Worm (Caenorhabditis elegans) whole organism, young adult: ENCODE results near the gene fbxc-20.
A peak's percentile ranks its signal among the peaks of the same experiment; 100 is the strongest.

ENCODE experiments used
- B0035.1 ChIP-seq: sonication (generic microtip); optimal IDR thresholded peaks from 2 replicates; lab custom pipeline; 2016; ENCODE audit warnings: missing genetic modification characterization, mild to moderate bottlenecking, missing compliant biosample characterization, missing genotype, missing genetic modification reagents
- B0261.1 ChIP-seq: sonication (generic microtip); optimal IDR thresholded peaks from 2 replicates; lab custom pipeline; 2016; ENCODE audit warnings: mild to moderate bottlenecking, missing genetic modification characterization, moderate library complexity, missing compliant biosample characterization
- F37B4.10 ChIP-seq: fragments of 200-800 bp; sonication (Bioruptor generic); IDR thresholded peaks from 2 replicates; pipeline ENCODE4 v1.3.6; 2022; ENCODE audit warnings: missing genetic modification characterization, missing compliant biosample characterization
- F55B11.4 ChIP-seq: sonication (generic microtip); optimal IDR thresholded peaks from 2 replicates; lab custom pipeline; 2016; ENCODE audit warnings: missing compliant biosample characterization, missing genetic modification characterization, borderline replicate concordance; ENCODE audit not compliant: insufficient read depth
- K12H6.12 ChIP-seq: fragments of 200-800 bp; sonication (Bioruptor generic); optimal IDR thresholded peaks from 2 replicates; lab custom pipeline; 2018; ENCODE audit warnings: mild to moderate bottlenecking, missing genetic modification characterization, missing compliant biosample characterization
- T26A5.8 ChIP-seq: sonication (generic microtip); optimal IDR thresholded peaks from 2 replicates; lab custom pipeline; 2016; ENCODE audit warnings: missing genetic modification characterization, missing compliant biosample characterization
- Y56A3A.18 ChIP-seq: fragments of 200-800 bp; sonication (Bioruptor generic); IDR thresholded peaks from 2 replicates; pipeline ENCODE4 v1.3.6; 2022; ENCODE audit warnings: missing genetic modification reagents, missing genetic modification characterization, missing compliant biosample characterization
- aptf-3 ChIP-seq: fragments of 200-800 bp; sonication (Bioruptor generic); IDR thresholded peaks from 2 replicates; pipeline ENCODE4 v1.3.6; 2022; ENCODE audit warnings: missing genetic modification characterization, missing compliant biosample characterization
- ceh-91 ChIP-seq: fragments of 200-800 bp; sonication (Bioruptor generic); IDR thresholded peaks from 2 replicates; pipeline ENCODE4 v1.3.6; 2022; ENCODE audit warnings: missing genetic modification reagents, missing genetic modification characterization, missing compliant biosample characterization
- dox-1 ChIP-seq: fragments of 200-800 bp; sonication (Bioruptor generic); IDR thresholded peaks from 2 replicates; pipeline ENCODE4 v1.3.6; 2022; ENCODE audit warnings: missing genetic modification reagents, missing genetic modification characterization, missing compliant biosample characterization
- efl-1 ChIP-seq: fragments of 150-350 bp; optimal IDR thresholded peaks from 2 replicates; lab custom pipeline; 2014; ENCODE audit warnings: missing biosample characterization, missing genetic modification reagents, missing genetic modification characterization
- ekl-4 ChIP-seq: fragments of 200-800 bp; sonication (Bioruptor generic); IDR thresholded peaks from 2 replicates; pipeline ENCODE4 v1.3.6; 2022; ENCODE audit warnings: missing genetic modification reagents, missing genetic modification characterization, missing compliant biosample characterization
- ets-4 ChIP-seq: fragments of 200-800 bp; sonication (Bioruptor generic); optimal IDR thresholded peaks from 2 replicates; lab custom pipeline; 2018; ENCODE audit warnings: mild to moderate bottlenecking, missing genetic modification characterization, missing compliant biosample characterization
- hmg-1.2 ChIP-seq: fragments of 200-800 bp; sonication (Bioruptor generic); IDR thresholded peaks from 2 replicates; pipeline ENCODE4 v1.3.6; 2022; ENCODE audit warnings: missing genetic modification reagents, missing genetic modification characterization, missing compliant biosample characterization
- hmg-20 ChIP-seq: fragments of 200-800 bp; sonication (Bioruptor generic); IDR thresholded peaks from 2 replicates; pipeline ENCODE4 v1.3.6; 2022; ENCODE audit warnings: missing genetic modification reagents, missing genetic modification characterization, missing compliant biosample characterization
- let-526 ChIP-seq: fragments of 200-800 bp; sonication (Bioruptor generic); IDR thresholded peaks from 2 replicates; pipeline ENCODE4 v1.3.6; 2022; ENCODE audit warnings: missing genetic modification reagents, missing genetic modification characterization, missing compliant biosample characterization
- lin-35 ChIP-seq, 3 experiments: fragments of 150-350 bp in 2 of 3; sonication (generic microtip) in 1 of 3; optimal IDR thresholded peaks; 2 replicates each; lab custom pipeline; 2014 to 2018; ENCODE audit warnings: missing biosample characterization in 3 of 3, missing genetic modification characterization in 3 of 3, missing genetic modification reagents in 3 of 3
- lin-40 ChIP-seq: sonication (generic microtip); optimal IDR thresholded peaks from 2 replicates; lab custom pipeline; 2016; ENCODE audit warnings: missing genetic modification characterization, mild to moderate bottlenecking, missing compliant biosample characterization, missing genotype, missing genetic modification reagents
- lin-54 ChIP-seq: fragments of 200-800 bp; sonication (Bioruptor generic); optimal IDR thresholded peaks from 2 replicates; lab custom pipeline; 2018; ENCODE audit warnings: mild to moderate bottlenecking, missing genetic modification characterization, missing compliant biosample characterization
- lsy-27 ChIP-seq: sonication (generic microtip); optimal IDR thresholded peaks from 2 replicates; lab custom pipeline; 2017; ENCODE audit warnings: missing genetic modification characterization, mild to moderate bottlenecking, missing compliant biosample characterization, antibody characterized with exemption, missing genotype, borderline replicate concordance; ENCODE audit not compliant: insufficient read depth
- mxl-1 ChIP-seq: sonication (generic microtip); optimal IDR thresholded peaks from 2 replicates; lab custom pipeline; 2016; ENCODE audit warnings: missing genetic modification characterization, missing compliant biosample characterization
- nhr-120 ChIP-seq: fragments of 200-800 bp; sonication (Bioruptor generic); IDR thresholded peaks from 2 replicates; pipeline ENCODE4 v1.3.6; 2022; ENCODE audit warnings: missing genetic modification characterization, missing compliant biosample characterization
- nhr-80 ChIP-seq: sonication (generic microtip); optimal IDR thresholded peaks from 2 replicates; lab custom pipeline; 2016; ENCODE audit warnings: missing genetic modification characterization, missing compliant biosample characterization
- pha-4 ChIP-seq: fragments of 150-350 bp; sonication (generic microtip); optimal IDR thresholded peaks from 2 replicates; lab custom pipeline; 2014; ENCODE audit warnings: missing biosample characterization, missing genetic modification reagents, missing genetic modification characterization
- rpc-1 ChIP-seq, 2 experiments: fragments of 150-350 bp in 1 of 2; sonication (generic microtip) in 1 of 2; optimal IDR thresholded peaks; 2 replicates each; lab custom pipeline; 2014 to 2018; ENCODE audit warnings: missing biosample characterization in 1 of 2, missing genetic modification characterization in 1 of 2, missing genetic modification reagents in 1 of 2, missing genotype in 1 of 2
- sdz-38 ChIP-seq: sonication (generic microtip); optimal IDR thresholded peaks from 2 replicates; lab custom pipeline; 2016; ENCODE audit warnings: missing genotype, missing genetic modification characterization, missing compliant biosample characterization
- snpc-3.4 ChIP-seq: sonication (generic microtip); optimal IDR thresholded peaks from 2 replicates; lab custom pipeline; 2017; ENCODE audit warnings: missing genetic modification characterization, mild to moderate bottlenecking, missing compliant biosample characterization, antibody characterized with exemption, moderate library complexity, missing genotype, missing genetic modification reagents
- somi-1 ChIP-seq: fragments of 200-800 bp; sonication (Bioruptor generic); optimal IDR thresholded peaks from 2 replicates; lab custom pipeline; 2018; ENCODE audit warnings: mild to moderate bottlenecking, missing genetic modification characterization, missing compliant biosample characterization
- tlf-1 ChIP-seq: fragments of 200-800 bp; sonication (Bioruptor generic); optimal IDR thresholded peaks from 2 replicates; lab custom pipeline; 2018; ENCODE audit warnings: mild to moderate bottlenecking, missing genetic modification characterization, missing compliant biosample characterization
- zfh-2 ChIP-seq: fragments of 200-800 bp; sonication (Bioruptor generic); conservative IDR thresholded peaks from 2 replicates; pipeline ENCODE4 v1.3.6; 2022; ENCODE audit warnings: missing genetic modification reagents, missing genetic modification characterization, missing compliant biosample characterization
- ztf-22 ChIP-seq: fragments of 200-800 bp; sonication (Bioruptor generic); optimal IDR thresholded peaks from 2 replicates; lab custom pipeline; 2018; ENCODE audit warnings: mild to moderate bottlenecking, missing genetic modification characterization, moderate library complexity, missing compliant biosample characterization
- ztf-25 ChIP-seq: fragments of 200-800 bp; sonication (Bioruptor generic); IDR thresholded peaks from 2 replicates; pipeline ENCODE4 v1.3.6; 2022; ENCODE audit warnings: missing genetic modification reagents, missing genetic modification characterization, missing compliant biosample characterization
- ztf-6 ChIP-seq: fragments of 200-800 bp; sonication (Bioruptor generic); IDR thresholded peaks from 2 replicates; pipeline ENCODE4 v1.3.6; 2022; ENCODE audit warnings: missing genetic modification reagents, missing genetic modification characterization, missing compliant biosample characterization

fbxc-20 gene

ce11 chrII:2435566-2435965 is 16.6 kb downstream of the fbxc-20 start:
- TF ChIP-seq rpc-1 (optimal IDR thresholded peaks at IDR 0.05; lab: Kevin White, UChicago) (no peak), rpc-1 (tag; optimal IDR thresholded peaks at IDR 0.05; lab: Kevin White, UChicago) (no peak), efl-1 (GFP tag; lab: Kevin White, UChicago) (no peak), ztf-22 (GFP tag; lab: Kevin White, UChicago) (no peak), ekl-4 (GFP tag; lab: Robert Waterston, UW) (no peak)

- TF ChIP-seq lsy-27 (tag; lab: Kevin White, UChicago) (no peak), hmg-1.2 (GFP tag; lab: Robert Waterston, UW) (peak; percentile 85)
Measured at ce11 chrII:2436757-2437156, 17.8 kb downstream of the fbxc-20 start.

- TF ChIP-seq pha-4 = no peak
Measured at ce11 chrII:2438180-2438579, 19.2 kb downstream of the fbxc-20 start.

ce11 chrII:2438944-2439343 is 20.0 kb downstream of the fbxc-20 start:
- TF ChIP-seq ztf-6 (GFP tag; lab: Robert Waterston, UW) = no peak
- TF ChIP-seq mxl-1 (tag; lab: Kevin White, UChicago) = no peak
- TF ChIP-seq B0261.1 (tag; lab: Kevin White, UChicago) = no peak
- TF ChIP-seq dox-1 (GFP tag; lab: Robert Waterston, UW) = no peak
- no peak for TF ChIP-seq T26A5.8 (tag; lab: Kevin White, UChicago)
- no peak for TF ChIP-seq lin-54 (GFP tag; lab: Kevin White, UChicago)
- TF ChIP-seq snpc-3.4 = no peak
- TF ChIP-seq sdz-38 (tag; lab: Kevin White, UChicago) = no peak

ce11 chrII:2440312-2440711 is 21.4 kb downstream of the fbxc-20 start:
- peak; percentile 51 for TF ChIP-seq hmg-1.2 (GFP tag; lab: Robert Waterston, UW)
- TF ChIP-seq let-526 = no peak
- TF ChIP-seq lin-40 (tag; lab: Kevin White, UChicago) = no peak

ce11 chrII:2442243-2442642 is 23.3 kb downstream of the fbxc-20 start:
- TF ChIP-seq nhr-80 (tag; lab: Kevin White, UChicago) (peak; percentile 30), B0035.1 (tag; lab: Kevin White, UChicago) (no peak), somi-1 (GFP tag; lab: Kevin White, UChicago) (no peak), ets-4 (GFP tag; lab: Kevin White, UChicago) (no peak)

ce11 chrII:2442979-2443378 is 24.0 kb downstream of the fbxc-20 start, which contains the start of gene vab-19:
Gene vab-19, plus strand, starts transcription at chrII:2443279.
- TF ChIP-seq lin-35 (GFP tag; optimal IDR thresholded peaks at IDR 0.05; lab: Kevin White, UChicago) = no peak
- TF ChIP-seq B0261.1 (tag; lab: Kevin White, UChicago) = no peak
- no peak for TF ChIP-seq aptf-3 (GFP tag; lab: Robert Waterston, UW)
- TF ChIP-seq nhr-120 (GFP tag; lab: Robert Waterston, UW) = no peak
- TF ChIP-seq K12H6.12 = no peak
- no peak for TF ChIP-seq Y56A3A.18
- TF ChIP-seq ekl-4 (GFP tag; lab: Robert Waterston, UW) = no peak
- no peak for TF ChIP-seq F55B11.4 (tag; lab: Kevin White, UChicago)
- no peak for TF ChIP-seq snpc-3.4
- no peak for TF ChIP-seq hmg-20 (GFP tag; lab: Robert Waterston, UW)
- TF ChIP-seq ceh-91 = no peak
- TF ChIP-seq nhr-80 (tag; lab: Kevin White, UChicago) = no peak
- TF ChIP-seq tlf-1 (GFP tag; lab: Kevin White, UChicago) = no peak
- no peak for TF ChIP-seq ztf-25 (GFP tag; lab: Robert Waterston, UW)
- no peak for TF ChIP-seq zfh-2 (GFP tag; lab: Robert Waterston, UW)
- TF ChIP-seq F37B4.10 (GFP tag; lab: Robert Waterston, UW) = no peak
